Worm (Caenorhabditis elegans): ENCODE measurements around the gene F54D10.7.

ce11 chrII:3821248-3821647, at the start of gene F54D10.7:
- TF ChIP-seq fos-1 (tag; optimal IDR thresholded peaks at IDR 0.05) (no peak), snpc-4 (tag; optimal IDR thresholded peaks at IDR 0.05) (no peak), skn-1 (tag; optimal IDR thresholded peaks at IDR 0.05) (no peak), nhr-12 (tag; optimal IDR thresholded peaks at IDR 0.05) (no peak), lin-11 (tag; optimal IDR thresholded peaks at IDR 0.05) (no peak), gmeb-1 (tag; optimal IDR thresholded peaks at IDR 0.05) (no peak), ztf-1 (GFP tag; conservative IDR thresholded peaks at IDR 0.05) (no peak), mdl-1 (tag; optimal IDR thresholded peaks at IDR 0.05) (no peak)
